Worm (Caenorhabditis elegans) whole organism, L2 larva: ENCODE data around the gene nhr-198.
"Not testable (repeated sequence)": the region's sequence is repeated elsewhere in the genome, so short reads cannot be mapped to it uniquely, and the experiment has no call there.

Experiments
- C34F6.9 ChIP-seq: fragments of 150-350 bp; optimal IDR thresholded peaks from 2 replicates; lab custom pipeline; 2014; ENCODE audit warnings: missing biosample characterization, missing genetic modification characterization
- F13H6.1 ChIP-seq: sonication (generic microtip); optimal IDR thresholded peaks from 2 replicates; lab custom pipeline; 2016; ENCODE audit warnings: missing genetic modification characterization, missing compliant biosample characterization
- Y55F3AM.14 ChIP-seq: fragments of 200-800 bp; sonication (Bioruptor generic); optimal IDR thresholded peaks from 2 replicates; lab custom pipeline; 2018; ENCODE audit warnings: mild to moderate bottlenecking, missing genetic modification characterization, missing compliant biosample characterization
- ZK546.5 ChIP-seq: sonication (generic microtip); optimal IDR thresholded peaks from 2 replicates; lab custom pipeline; 2017; ENCODE audit warnings: missing biosample characterization, missing genetic modification characterization
- alr-1 ChIP-seq: fragments of 150-350 bp; optimal IDR thresholded peaks from 2 replicates; lab custom pipeline; 2014; ENCODE audit warnings: missing biosample characterization, missing genetic modification characterization
- aly-2 ChIP-seq: fragments of 150-350 bp; optimal IDR thresholded peaks from 2 replicates; lab custom pipeline; 2014; ENCODE audit warnings: missing biosample characterization, missing genetic modification characterization
- ama-1 ChIP-seq: fragments of 150-350 bp; optimal IDR thresholded peaks from 2 replicates; lab custom pipeline; 2018; ENCODE audit warnings: inconsistent platforms
- ceh-16 ChIP-seq: fragments of 150-350 bp; optimal IDR thresholded peaks from 2 replicates; lab custom pipeline; 2014; ENCODE audit warnings: missing biosample characterization, missing genetic modification characterization
- crh-2 ChIP-seq: sonication (generic microtip); optimal IDR thresholded peaks from 2 replicates; lab custom pipeline; 2017; ENCODE audit warnings: missing biosample characterization, missing genetic modification characterization
- dmd-4 ChIP-seq: sonication (generic microtip); optimal IDR thresholded peaks from 2 replicates; lab custom pipeline; 2017; ENCODE audit warnings: missing biosample characterization, missing genetic modification characterization
- egl-27 ChIP-seq: sonication (generic microtip); optimal IDR thresholded peaks from 3 replicates; lab custom pipeline; 2017; ENCODE audit warnings: missing biosample characterization, missing genetic modification reagents, missing genetic modification characterization
- elt-1 ChIP-seq: fragments of 150-350 bp; optimal IDR thresholded peaks from 2 replicates; lab custom pipeline; 2014; ENCODE audit warnings: missing biosample characterization, missing genetic modification characterization
- elt-3 ChIP-seq: sonication (generic microtip); optimal IDR thresholded peaks from 2 replicates; lab custom pipeline; 2017; ENCODE audit warnings: missing biosample characterization, missing genetic modification characterization
- lsy-2 ChIP-seq, 2 experiments: fragments of 150-350 bp in 1 of 2; sonication (generic microtip) in 1 of 2; optimal IDR thresholded peaks; 2 replicates each; lab custom pipeline; 2014 to 2017; ENCODE audit warnings: missing biosample characterization in 2 of 2, missing genetic modification characterization in 2 of 2
- mab-5 ChIP-seq: fragments of 150-350 bp; optimal IDR thresholded peaks from 2 replicates; lab custom pipeline; 2014; ENCODE audit warnings: missing biosample characterization, missing genetic modification characterization
- mbf-1 ChIP-seq: sonication (generic microtip); optimal IDR thresholded peaks from 2 replicates; lab custom pipeline; 2017; ENCODE audit warnings: missing biosample characterization, missing genetic modification characterization
- mdl-1 ChIP-seq, 2 experiments: fragments of 150-350 bp in 1 of 2; sonication (generic microtip) in 1 of 2; optimal IDR thresholded peaks; 2 replicates each; lab custom pipeline; 2017; ENCODE audit warnings: missing biosample characterization in 2 of 2, missing genetic modification characterization in 2 of 2
- nhr-10 ChIP-seq: sonication (generic microtip); optimal IDR thresholded peaks from 2 replicates; lab custom pipeline; 2017; ENCODE audit warnings: missing biosample characterization, missing genetic modification characterization
- nhr-11 ChIP-seq: fragments of 150-350 bp; optimal IDR thresholded peaks from 2 replicates; lab custom pipeline; 2014; ENCODE audit warnings: missing biosample characterization, missing genetic modification characterization
- nhr-21 ChIP-seq: fragments of 150-350 bp; optimal IDR thresholded peaks from 2 replicates; lab custom pipeline; 2014; ENCODE audit warnings: missing biosample characterization, missing genetic modification characterization
- nhr-237 ChIP-seq: fragments of 150-350 bp; optimal IDR thresholded peaks from 2 replicates; lab custom pipeline; 2014; ENCODE audit warnings: missing biosample characterization, missing genetic modification characterization
- nhr-77 ChIP-seq: fragments of 150-350 bp; optimal IDR thresholded peaks from 2 replicates; lab custom pipeline; 2014; ENCODE audit warnings: missing biosample characterization, missing genetic modification characterization
- peb-1 ChIP-seq: fragments of 150-350 bp; optimal IDR thresholded peaks from 2 replicates; lab custom pipeline; 2014; ENCODE audit warnings: missing biosample characterization, missing genetic modification characterization
- sma-3 ChIP-seq: sonication (generic microtip); optimal IDR thresholded peaks from 2 replicates; lab custom pipeline; 2016; ENCODE audit warnings: missing genetic modification reagents, missing genetic modification characterization, missing compliant biosample characterization
- sma-9 ChIP-seq, 2 experiments: fragments of 150-350 bp in 1 of 2; sonication (generic microtip) in 1 of 2; optimal IDR thresholded peaks; 2 replicates each; lab custom pipeline; 2014 to 2016; ENCODE audit warnings: missing genetic modification characterization in 2 of 2, mild to moderate bottlenecking in 1 of 2, missing biosample characterization in 1 of 2, missing compliant biosample characterization in 1 of 2, missing genetic modification reagents in 1 of 2, moderate library complexity in 1 of 2
- snpc-4 ChIP-seq: fragments of 150-350 bp; optimal IDR thresholded peaks from 2 replicates; lab custom pipeline; 2014; ENCODE audit warnings: missing biosample characterization, missing genetic modification characterization
- unc-39 ChIP-seq: fragments of 150-350 bp; optimal IDR thresholded peaks from 2 replicates; lab custom pipeline; 2014; ENCODE audit warnings: missing biosample characterization, missing genetic modification characterization
- unc-55 ChIP-seq: fragments of 150-350 bp; sonication (generic microtip); optimal IDR thresholded peaks from 3 replicates; lab custom pipeline; 2014; ENCODE audit warnings: missing biosample characterization, missing genetic modification reagents, missing genetic modification characterization
- ztf-1 ChIP-seq: fragments of 200-800 bp; sonication (Bioruptor generic); conservative IDR thresholded peaks from 2 replicates; pipeline ENCODE4 v1.3.6; 2022; ENCODE audit warnings: missing genetic modification characterization, missing compliant biosample characterization
- ztf-11 ChIP-seq: sonication (generic microtip); optimal IDR thresholded peaks from 2 replicates; lab custom pipeline; 2017; ENCODE audit warnings: missing biosample characterization, missing genetic modification characterization
- ztf-4 ChIP-seq: fragments of 150-350 bp; optimal IDR thresholded peaks from 2 replicates; lab custom pipeline; 2014; ENCODE audit warnings: missing biosample characterization, missing genetic modification characterization

Gene nhr-198

ce11 chrV:15735720-15736119 is 41.9 kb downstream of the nhr-198 start, which contains the start of gene str-27:
TSS of gene str-27 (minus strand) at chrV:15735820.
- TF ChIP-seq sma-9 (GFP tag; optimal IDR thresholded peaks at IDR 0.05; lab: Kevin White, UChicago) = no peak
- TF ChIP-seq sma-9 (tag; optimal IDR thresholded peaks at IDR 0.05; lab: Kevin White, UChicago) = no peak
- TF ChIP-seq ztf-4 = no peak
- TF ChIP-seq unc-55 (GFP tag; lab: Kevin White, UChicago) = no peak
- TF ChIP-seq F13H6.1 (tag; lab: Kevin White, UChicago) = no peak
- no peak for TF ChIP-seq unc-39
- TF ChIP-seq elt-3 (tag; lab: Kevin White, UChicago) = no peak
- TF ChIP-seq Y55F3AM.14 (GFP tag; lab: Kevin White, UChicago) = no peak
- TF ChIP-seq nhr-237 (tag; lab: Kevin White, UChicago) = no peak
- no peak for TF ChIP-seq egl-27 (tag; lab: Kevin White, UChicago)
- no peak for TF ChIP-seq ceh-16 (tag; lab: Kevin White, UChicago)
- TF ChIP-seq nhr-77 (tag; lab: Kevin White, UChicago) = no peak
- TF ChIP-seq C34F6.9 = no peak
- TF ChIP-seq alr-1 = no peak
- TF ChIP-seq ama-1 (lab: Kevin White, UChicago) = no peak
- TF ChIP-seq nhr-21 (tag; lab: Kevin White, UChicago) = no peak
- no peak for TF ChIP-seq aly-2
- no peak for TF ChIP-seq ZK546.5 (tag; lab: Kevin White, UChicago)
- TF ChIP-seq mbf-1 (tag; lab: Kevin White, UChicago) = no peak
- no peak for TF ChIP-seq snpc-4 (tag; lab: Kevin White, UChicago)
- TF ChIP-seq mdl-1 (tag; optimal IDR thresholded peaks at IDR 0.05; lab: Kevin White, UChicago) = no peak

ce11 chrV:15741851-15742250 is 48.1 kb downstream of the nhr-198 start, which contains the start of gene str-18:
TSS of gene str-18 (minus strand) at chrV:15741951.
- TF ChIP-seq sma-3 (GFP tag; lab: Kevin White, UChicago) (no peak), ama-1 (lab: Kevin White, UChicago) (no peak), dmd-4 (tag; lab: Kevin White, UChicago) (no peak), nhr-237 (tag; lab: Kevin White, UChicago) (no peak), lsy-2 (tag; optimal IDR thresholded peaks at IDR 0.05; lab: Kevin White, UChicago) (no peak), peb-1 (tag; lab: Kevin White, UChicago) (no peak), mab-5 (no peak), ztf-4 (no peak), nhr-11 (tag; lab: Kevin White, UChicago) (no peak), ztf-1 (GFP tag; lab: Robert Waterston, UW) (no peak), crh-2 (tag; lab: Kevin White, UChicago) (no peak), nhr-77 (tag; lab: Kevin White, UChicago) (no peak), ztf-11 (tag; lab: Kevin White, UChicago) (no peak), unc-55 (GFP tag; lab: Kevin White, UChicago) (no peak), nhr-21 (tag; lab: Kevin White, UChicago) (no peak), elt-1 (tag; lab: Kevin White, UChicago) (no peak), nhr-10 (no peak)
- TF ChIP-seq, all 48 proteins: peak for 0

ce11 chrV:15744366-15744765 is 50.6 kb downstream of the nhr-198 start, which contains the start of gene str-19:
TSS of gene str-19 (minus strand) at chrV:15744466.
- TF ChIP-seq elt-3 (tag; lab: Kevin White, UChicago); mdl-1 (tag; optimal IDR thresholded peaks at IDR 0.05; lab: Kevin White, UChicago); nhr-21 (tag; lab: Kevin White, UChicago): not testable (repeated sequence)
